Fruit fly (Drosophila melanogaster) whole organism, pupa: ENCODE results near the gene hkb.

Experiments
- CG12605 ChIP-seq: fragments of 200-800 bp; sonication (Bioruptor generic); IDR thresholded peaks from 2 replicates; pipeline ENCODE4 v1.3.6; 2022; ENCODE audit warnings: missing biosample characterization, missing genetic modification characterization
- CG13204 ChIP-seq: fragments of 200-800 bp; sonication (Bioruptor generic); optimal IDR thresholded peaks from 2 replicates; lab custom pipeline; 2018; ENCODE audit warnings: missing biosample characterization, mild to moderate bottlenecking, missing genetic modification characterization, moderate library complexity
- CG8301 ChIP-seq: fragments of 200-800 bp; sonication (Bioruptor generic); optimal IDR thresholded peaks from 2 replicates; lab custom pipeline; 2018; ENCODE audit warnings: missing biosample characterization, mild to moderate bottlenecking, missing genetic modification characterization
- EcR ChIP-seq: fragments of 200-800 bp; sonication (Bioruptor generic); optimal IDR thresholded peaks from 3 replicates; lab custom pipeline; 2019; ENCODE audit warnings: missing biosample characterization, missing genetic modification characterization, mild to moderate bottlenecking, moderate library complexity, missing genetic modification reagents
- Pif1A ChIP-seq: fragments of 200-800 bp; sonication (Bioruptor generic); optimal IDR thresholded peaks from 3 replicates; lab custom pipeline; 2016; ENCODE audit warnings: missing biosample characterization, missing genetic modification characterization
- Pif1B ChIP-seq: fragments of 200-800 bp; sonication (Bioruptor generic); optimal IDR thresholded peaks from 3 replicates; lab custom pipeline; 2016; ENCODE audit warnings: missing biosample characterization, missing genetic modification characterization
- fd96Ca ChIP-seq: fragments of 200-800 bp; sonication (Bioruptor generic); IDR thresholded peaks from 3 replicates; pipeline ENCODE4 v1.3.6; 2022; ENCODE audit warnings: missing biosample characterization, missing genetic modification characterization
- rn ChIP-seq: fragments of 200-800 bp; sonication (Bioruptor generic); IDR thresholded peaks from 2 replicates; pipeline ENCODE4 v1.3.6; 2022; ENCODE audit warnings: missing biosample characterization, missing genetic modification characterization

DNA sequence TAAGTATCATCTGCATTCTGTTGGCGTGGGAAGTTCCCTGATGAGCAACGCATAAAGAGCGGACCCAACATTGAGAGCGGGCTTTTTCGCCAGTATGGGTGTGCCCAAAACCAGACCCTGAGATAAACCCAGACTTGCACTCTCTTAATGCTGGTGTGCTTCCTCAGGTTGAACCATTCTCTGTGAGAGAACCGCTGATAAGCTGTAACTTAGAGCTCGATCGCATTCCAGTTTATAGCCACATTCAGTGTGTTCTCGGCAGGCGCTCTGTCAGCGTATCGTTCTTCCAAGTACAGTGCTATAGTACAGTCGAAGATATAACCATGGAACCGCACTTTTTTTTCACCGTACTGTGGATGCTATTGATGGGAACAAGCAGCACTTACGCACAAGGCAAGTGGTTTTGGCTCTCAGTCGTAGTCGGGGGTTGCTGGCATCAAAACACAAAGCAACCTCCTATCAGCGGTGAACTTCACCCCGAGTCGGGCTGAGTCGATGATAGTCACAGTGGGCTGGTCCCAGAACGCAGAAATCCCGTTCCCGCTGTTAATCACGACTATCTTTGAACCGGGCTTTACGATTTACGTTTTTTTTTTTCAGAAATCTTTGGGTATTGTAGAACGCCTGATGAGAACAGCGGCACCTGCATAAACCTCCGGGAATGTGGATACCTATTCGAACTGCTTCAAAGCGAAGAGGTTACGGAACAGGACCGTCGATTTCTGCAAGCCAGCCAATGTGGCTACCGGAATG is 38.6 kb downstream of the hkb start, which contains the start of gene MP1:
- TF ChIP-seq EcR (GFP tag; lab: Kevin White, UChicago) (peak; percentile 80), CG8301 (tag; lab: Kevin White, UChicago) (no peak), Pif1B (GFP tag; lab: Kevin White, UChicago) (no peak), Pif1A (GFP tag; lab: Kevin White, UChicago) (no peak), fd96Ca (no peak), CG13204 (no peak), CG12605 (GFP tag; lab: Robert Waterston, UW) (0 out of 2 replicates have a peak, but pooled peaks have one; percentile 41), rn (GFP tag; lab: Robert Waterston, UW) (no peak)
